Fruit fly (Drosophila melanogaster): ENCODE measurements around the gene Ldaf1.

dm6 chrX:1889926-1890325, 11.8 kb downstream of the Ldaf1 start, which contains the start of the genes trr and mRpL16:
- TF ChIP-seq Sox102F (GFP tag; optimal IDR thresholded peaks at IDR 0.05) (no peak), CG6854 (GFP tag; optimal IDR thresholded peaks at IDR 0.05) (no peak), CG11762 (GFP tag; optimal IDR thresholded peaks at IDR 0.05; ENCODE audit: insufficient read depth) (no peak), CG3919 (GFP tag; optimal IDR thresholded peaks at IDR 0.05) (no peak), esn (GFP tag; optimal IDR thresholded peaks at IDR 0.05) (peak; percentile 44), Hr4 (GFP tag; optimal IDR thresholded peaks at IDR 0.05) (no peak), CG6276 (GFP tag; optimal IDR thresholded peaks at IDR 0.05) (no peak), CG32006 (GFP tag; optimal IDR thresholded peaks at IDR 0.05) (no peak), acj6 (GFP tag; optimal IDR thresholded peaks at IDR 0.05) (no peak), salr (GFP tag; optimal IDR thresholded peaks at IDR 0.05) (no peak), Gug (GFP tag; IDR thresholded peaks at IDR 0.05) (no peak), CG6792 (GFP tag; optimal IDR thresholded peaks at IDR 0.05) (no peak), spab (GFP tag; optimal IDR thresholded peaks at IDR 0.05) (no peak), net (GFP tag; optimal IDR thresholded peaks at IDR 0.05) (no peak)
